Worm (Caenorhabditis elegans) whole organism, young adult: ENCODE results near the gene dlat-2.

Experiments used
- B0035.1 ChIP-seq: sonication (generic microtip); optimal IDR thresholded peaks from 2 replicates; lab custom pipeline; 2016; ENCODE audit warnings: missing genetic modification characterization, mild to moderate bottlenecking, missing compliant biosample characterization, missing genotype, missing genetic modification reagents
- F55B11.4 ChIP-seq: sonication (generic microtip); optimal IDR thresholded peaks from 2 replicates; lab custom pipeline; 2016; ENCODE audit warnings: missing compliant biosample characterization, missing genetic modification characterization, borderline replicate concordance; ENCODE audit not compliant: insufficient read depth
- T26A5.8 ChIP-seq: sonication (generic microtip); optimal IDR thresholded peaks from 2 replicates; lab custom pipeline; 2016; ENCODE audit warnings: missing genetic modification characterization, missing compliant biosample characterization
- ama-1 ChIP-seq, 3 experiments: fragments of 150-350 bp in 1 of 3; sonication (generic microtip) in 2 of 3; optimal IDR thresholded peaks; 2 replicates each; lab custom pipeline; 2014 to 2018; ENCODE audit warnings: missing biosample characterization in 2 of 3, missing genetic modification characterization in 2 of 3, missing genetic modification reagents in 2 of 3
- attf-3 ChIP-seq: fragments of 200-800 bp; sonication (Bioruptor generic); conservative IDR thresholded peaks from 2 replicates; pipeline ENCODE4 v1.3.6; 2022; ENCODE audit warnings: missing genetic modification reagents, missing genetic modification characterization, missing compliant biosample characterization
- dpl-1 ChIP-seq: fragments of 150-350 bp; optimal IDR thresholded peaks from 2 replicates; lab custom pipeline; 2014; ENCODE audit warnings: missing biosample characterization, missing genetic modification reagents, missing genetic modification characterization
- gei-17 ChIP-seq: fragments of 200-800 bp; sonication (Bioruptor generic); optimal IDR thresholded peaks from 2 replicates; lab custom pipeline; 2018; ENCODE audit warnings: mild to moderate bottlenecking, missing genetic modification characterization, missing compliant biosample characterization
- nhr-90 ChIP-seq: sonication (generic microtip); optimal IDR thresholded peaks from 2 replicates; lab custom pipeline; 2016; ENCODE audit warnings: missing genotype, mild to moderate bottlenecking, missing genetic modification characterization, missing compliant biosample characterization
- snpc-4 ChIP-seq, 5 experiments: fragments of 150-350 bp in 1 of 5; sonication (generic microtip) in 4 of 5; optimal IDR thresholded peaks; 2 replicates each; lab custom pipeline; 2014 to 2018; ENCODE audit warnings: missing genetic modification characterization in 5 of 5, missing biosample characterization in 3 of 5, antibody characterized with exemption in 2 of 5, mild to moderate bottlenecking in 2 of 5, missing compliant biosample characterization in 2 of 5, missing genotype in 2 of 5, moderate library complexity in 2 of 5, missing genetic modification reagents in 1 of 5

DNA sequence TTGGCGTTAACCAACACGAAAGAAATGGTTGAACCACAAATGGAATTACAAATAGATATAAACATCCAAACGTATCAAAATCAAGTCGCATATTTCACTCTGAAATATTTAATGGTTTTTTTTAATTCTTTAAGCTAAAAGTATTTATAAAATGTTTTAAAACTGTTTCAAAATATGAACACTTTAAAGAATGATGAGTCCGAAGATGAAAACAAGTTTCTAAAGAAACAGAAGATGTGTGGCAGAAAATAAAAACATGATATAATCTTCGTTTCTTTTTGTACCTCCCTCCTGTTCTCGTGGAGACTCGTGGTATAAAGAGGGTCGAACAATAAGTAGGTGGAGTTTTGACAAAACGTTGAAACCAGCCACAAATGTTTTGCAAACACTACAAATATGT lies 50.9 kb downstream of the dlat-2 start, which contains the start of gene lact-6:
- no peak for TF ChIP-seq B0035.1 (tag; lab: Kevin White, UChicago)
- no peak for TF ChIP-seq ama-1 (optimal IDR thresholded peaks at IDR 0.05; lab: Kevin White, UChicago)
- TF ChIP-seq ama-1 (GFP tag; optimal IDR thresholded peaks at IDR 0.05; lab: Kevin White, UChicago): no peak
- TF ChIP-seq T26A5.8 (tag; lab: Kevin White, UChicago): no peak
- TF ChIP-seq F55B11.4: no peak
- no peak for TF ChIP-seq snpc-4 (GFP tag; optimal IDR thresholded peaks at IDR 0.05; lab: Kevin White, UChicago)
- TF ChIP-seq snpc-4 (tag; optimal IDR thresholded peaks at IDR 0.05; lab: Kevin White, UChicago): no peak
- no peak for TF ChIP-seq gei-17 (GFP tag; lab: Kevin White, UChicago)
- no peak for TF ChIP-seq nhr-90 (tag; lab: Kevin White, UChicago)
- TF ChIP-seq attf-3 (GFP tag; lab: Robert Waterston, UW): no peak
- no peak for TF ChIP-seq dpl-1 (GFP tag; lab: Kevin White, UChicago)
